Worm (Caenorhabditis elegans) whole organism, L2 larva: ENCODE measurements around the gene ufm-1.
A peak's percentile ranks its signal among the peaks of the same experiment; 100 is the strongest.

Source experiments
- C34F6.9 ChIP-seq: fragments of 150-350 bp; optimal IDR thresholded peaks from 2 replicates; lab custom pipeline; 2014; ENCODE audit warnings: missing biosample characterization, missing genetic modification characterization
- R02D3.7 ChIP-seq: fragments of 150-350 bp; optimal IDR thresholded peaks from 2 replicates; lab custom pipeline; 2014; ENCODE audit warnings: missing biosample characterization, missing genetic modification characterization
- aly-2 ChIP-seq: fragments of 150-350 bp; optimal IDR thresholded peaks from 2 replicates; lab custom pipeline; 2014; ENCODE audit warnings: missing biosample characterization, missing genetic modification characterization
- ama-1 ChIP-seq: fragments of 150-350 bp; optimal IDR thresholded peaks from 2 replicates; lab custom pipeline; 2018; ENCODE audit warnings: inconsistent platforms
- crh-2 ChIP-seq: sonication (generic microtip); optimal IDR thresholded peaks from 2 replicates; lab custom pipeline; 2017; ENCODE audit warnings: missing biosample characterization, missing genetic modification characterization
- dmd-4 ChIP-seq: sonication (generic microtip); optimal IDR thresholded peaks from 2 replicates; lab custom pipeline; 2017; ENCODE audit warnings: missing biosample characterization, missing genetic modification characterization
- egl-27 ChIP-seq: sonication (generic microtip); optimal IDR thresholded peaks from 3 replicates; lab custom pipeline; 2017; ENCODE audit warnings: missing biosample characterization, missing genetic modification reagents, missing genetic modification characterization
- elt-3 ChIP-seq: sonication (generic microtip); optimal IDR thresholded peaks from 2 replicates; lab custom pipeline; 2017; ENCODE audit warnings: missing biosample characterization, missing genetic modification characterization
- lsy-2 ChIP-seq, 2 experiments: fragments of 150-350 bp in 1 of 2; sonication (generic microtip) in 1 of 2; optimal IDR thresholded peaks; 2 replicates each; lab custom pipeline; 2014 to 2017; ENCODE audit warnings: missing biosample characterization in 2 of 2, missing genetic modification characterization in 2 of 2
- mab-5 ChIP-seq: fragments of 150-350 bp; optimal IDR thresholded peaks from 2 replicates; lab custom pipeline; 2014; ENCODE audit warnings: missing biosample characterization, missing genetic modification characterization
- mdl-1 ChIP-seq, 2 experiments: fragments of 150-350 bp in 1 of 2; sonication (generic microtip) in 1 of 2; optimal IDR thresholded peaks; 2 replicates each; lab custom pipeline; 2017; ENCODE audit warnings: missing biosample characterization in 2 of 2, missing genetic modification characterization in 2 of 2
- nhr-10 ChIP-seq: sonication (generic microtip); optimal IDR thresholded peaks from 2 replicates; lab custom pipeline; 2017; ENCODE audit warnings: missing biosample characterization, missing genetic modification characterization
- nhr-11 ChIP-seq: fragments of 150-350 bp; optimal IDR thresholded peaks from 2 replicates; lab custom pipeline; 2014; ENCODE audit warnings: missing biosample characterization, missing genetic modification characterization
- nhr-23 ChIP-seq: fragments of 150-350 bp; optimal IDR thresholded peaks from 2 replicates; lab custom pipeline; 2014; ENCODE audit warnings: missing biosample characterization, missing genetic modification reagents, missing genetic modification characterization
- nhr-237 ChIP-seq: fragments of 150-350 bp; optimal IDR thresholded peaks from 2 replicates; lab custom pipeline; 2014; ENCODE audit warnings: missing biosample characterization, missing genetic modification characterization
- nhr-6 ChIP-seq: fragments of 150-350 bp; optimal IDR thresholded peaks from 2 replicates; lab custom pipeline; 2014; ENCODE audit warnings: missing biosample characterization, missing genetic modification characterization
- nhr-77 ChIP-seq: fragments of 150-350 bp; optimal IDR thresholded peaks from 2 replicates; lab custom pipeline; 2014; ENCODE audit warnings: missing biosample characterization, missing genetic modification characterization
- peb-1 ChIP-seq: fragments of 150-350 bp; optimal IDR thresholded peaks from 2 replicates; lab custom pipeline; 2014; ENCODE audit warnings: missing biosample characterization, missing genetic modification characterization
- sem-4 ChIP-seq: fragments of 150-350 bp; optimal IDR thresholded peaks from 2 replicates; lab custom pipeline; 2014; ENCODE audit warnings: missing biosample characterization, missing genetic modification reagents, missing genetic modification characterization
- sma-3 ChIP-seq: sonication (generic microtip); optimal IDR thresholded peaks from 2 replicates; lab custom pipeline; 2016; ENCODE audit warnings: missing genetic modification reagents, missing genetic modification characterization, missing compliant biosample characterization
- sma-9 ChIP-seq, 2 experiments: fragments of 150-350 bp in 1 of 2; sonication (generic microtip) in 1 of 2; optimal IDR thresholded peaks; 2 replicates each; lab custom pipeline; 2014 to 2016; ENCODE audit warnings: missing genetic modification characterization in 2 of 2, mild to moderate bottlenecking in 1 of 2, missing biosample characterization in 1 of 2, missing compliant biosample characterization in 1 of 2, missing genetic modification reagents in 1 of 2, moderate library complexity in 1 of 2
- unc-39 ChIP-seq: fragments of 150-350 bp; optimal IDR thresholded peaks from 2 replicates; lab custom pipeline; 2014; ENCODE audit warnings: missing biosample characterization, missing genetic modification characterization
- unc-55 ChIP-seq: fragments of 150-350 bp; sonication (generic microtip); optimal IDR thresholded peaks from 3 replicates; lab custom pipeline; 2014; ENCODE audit warnings: missing biosample characterization, missing genetic modification reagents, missing genetic modification characterization
- unc-62 ChIP-seq: fragments of 150-350 bp; optimal IDR thresholded peaks from 2 replicates; lab custom pipeline; 2014; ENCODE audit warnings: missing biosample characterization, missing genetic modification reagents, missing genetic modification characterization
- ztf-1 ChIP-seq: fragments of 200-800 bp; sonication (Bioruptor generic); conservative IDR thresholded peaks from 2 replicates; pipeline ENCODE4 v1.3.6; 2022; ENCODE audit warnings: missing genetic modification characterization, missing compliant biosample characterization
- ztf-4 ChIP-seq: fragments of 150-350 bp; optimal IDR thresholded peaks from 2 replicates; lab custom pipeline; 2014; ENCODE audit warnings: missing biosample characterization, missing genetic modification characterization

The ufm-1 gene

DNA sequence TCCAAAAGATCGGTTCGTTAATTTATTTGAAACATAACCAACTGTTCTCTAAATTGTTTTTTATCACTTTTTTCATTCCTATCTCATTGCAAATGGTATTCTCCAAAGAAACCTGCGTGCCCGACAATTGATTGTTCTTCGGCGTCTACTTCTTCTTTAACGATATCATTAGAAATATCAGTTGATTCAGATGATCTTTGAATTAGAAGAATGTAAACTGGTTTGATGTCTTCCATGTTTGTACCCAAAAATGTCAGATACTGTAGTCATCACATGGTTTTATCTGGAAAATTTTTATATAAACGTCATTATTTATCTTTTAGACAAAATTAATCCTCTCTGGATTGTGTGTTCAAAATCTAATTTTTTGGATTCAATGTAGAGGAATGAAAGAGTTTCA is 39.0 kb downstream of the ufm-1 start (continued):
- TF ChIP-seq sma-9 (GFP tag; optimal IDR thresholded peaks at IDR 0.05; lab: Kevin White, UChicago) (peak; percentile 73), sma-9 (tag; optimal IDR thresholded peaks at IDR 0.05; lab: Kevin White, UChicago) (no peak), ztf-4 (no peak), dmd-4 (tag; lab: Kevin White, UChicago) (no peak), nhr-10 (tag; lab: Kevin White, UChicago) (no peak), unc-55 (GFP tag; lab: Kevin White, UChicago) (no peak), R02D3.7 (tag; lab: Kevin White, UChicago) (no peak), sem-4 (tag; lab: Kevin White, UChicago) (no peak), nhr-77 (tag; lab: Kevin White, UChicago) (no peak), peb-1 (tag; lab: Kevin White, UChicago) (no peak), egl-27 (tag; lab: Kevin White, UChicago) (no peak), unc-39 (tag; lab: Kevin White, UChicago) (no peak), aly-2 (tag; lab: Kevin White, UChicago) (no peak)
- TF ChIP-seq, all 48 proteins: peak for 7

DNA sequence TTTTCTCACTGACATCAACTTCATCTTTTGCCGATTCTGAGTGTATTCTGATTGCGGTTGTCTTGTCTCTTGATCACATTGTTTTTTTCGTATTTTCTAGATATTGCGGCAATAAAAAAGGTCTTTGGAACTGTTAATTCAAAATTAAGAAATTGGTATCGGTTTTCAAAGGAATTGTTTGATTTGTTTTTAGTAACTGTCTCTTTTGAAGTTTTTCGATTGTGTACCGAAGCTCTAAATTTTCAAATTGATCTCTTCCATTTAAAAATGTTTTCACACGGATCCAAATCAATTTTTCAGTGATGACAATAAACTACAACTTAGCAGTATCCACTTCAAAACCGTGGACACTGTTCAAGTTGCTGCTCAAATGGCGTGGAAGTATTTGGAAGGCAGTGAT is 42.0 kb downstream of the ufm-1 start, which contains the start of gene best-24:
TSS of gene best-24 (plus strand) at position 301 of the 400 bp plus-strand sequence.
- no peak for TF ChIP-seq mab-5 (tag; lab: Kevin White, UChicago)
- no peak for TF ChIP-seq nhr-237
- no peak for TF ChIP-seq C34F6.9 (tag; lab: Kevin White, UChicago)
- no peak for TF ChIP-seq sma-9 (GFP tag; optimal IDR thresholded peaks at IDR 0.05; lab: Kevin White, UChicago)
- no peak for TF ChIP-seq sma-9 (tag; optimal IDR thresholded peaks at IDR 0.05; lab: Kevin White, UChicago)
- no peak for TF ChIP-seq R02D3.7 (tag; lab: Kevin White, UChicago)
- TF ChIP-seq crh-2 (tag; lab: Kevin White, UChicago): no peak
- no peak for TF ChIP-seq mdl-1 (tag; optimal IDR thresholded peaks at IDR 0.05; lab: Kevin White, UChicago)
- no peak for TF ChIP-seq nhr-11
- TF ChIP-seq ztf-4: no peak
- no peak for TF ChIP-seq elt-3 (tag; lab: Kevin White, UChicago)
- TF ChIP-seq nhr-23 (tag; lab: Kevin White, UChicago): no peak

DNA sequence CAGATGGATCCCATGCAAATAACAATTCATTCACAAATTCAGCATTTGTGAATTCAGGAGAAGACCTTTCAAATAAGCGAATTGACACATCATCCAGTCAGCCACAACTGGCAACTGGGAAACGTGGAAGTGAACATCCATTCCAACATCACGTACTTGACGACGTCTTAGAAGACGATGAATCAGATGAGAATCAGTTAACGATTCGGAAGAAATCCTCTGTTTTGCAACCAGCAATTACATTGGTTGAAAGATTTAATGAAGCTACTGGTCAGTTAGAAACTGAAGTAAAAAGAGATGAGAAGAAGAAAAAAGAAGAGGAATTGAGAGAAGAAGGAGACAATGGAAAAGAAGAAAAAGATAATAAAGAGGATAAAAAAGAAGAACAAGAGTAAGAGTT is 44.6 kb downstream of the ufm-1 start:
- no peak for TF ChIP-seq ama-1 (lab: Kevin White, UChicago)
- no peak for TF ChIP-seq mdl-1 (tag; optimal IDR thresholded peaks at IDR 0.05; lab: Kevin White, UChicago)
- TF ChIP-seq nhr-11: no peak
- TF ChIP-seq elt-3 (tag; lab: Kevin White, UChicago): no peak
- TF ChIP-seq sma-3 (GFP tag; lab: Kevin White, UChicago): no peak
- TF ChIP-seq unc-62: no peak
- TF ChIP-seq ztf-1 (GFP tag; lab: Robert Waterston, UW): no peak
- no peak for TF ChIP-seq nhr-237
- TF ChIP-seq nhr-6 (tag; lab: Kevin White, UChicago): no peak
- no peak for TF ChIP-seq ztf-4

ce11 chrIII:7907515-7907914 is 48.7 kb downstream of the ufm-1 start, which contains the start of gene pcp-5:
Gene pcp-5 (minus strand): TSS chrIII:7907615.
- TF ChIP-seq ama-1 (lab: Kevin White, UChicago): no peak
- TF ChIP-seq lsy-2 (tag; optimal IDR thresholded peaks at IDR 0.05; lab: Kevin White, UChicago): peak in 1 of 2 experiments; percentile 6
